Worm (Caenorhabditis elegans) whole organism, young adult: ENCODE data around the gene K02D10.4.

Experiments used
- F22D6.2 ChIP-seq: sonication (generic microtip); optimal IDR thresholded peaks from 2 replicates; lab custom pipeline; 2016; ENCODE audit warnings: mild to moderate bottlenecking, missing genetic modification characterization, missing compliant biosample characterization
- F33H1.4 ChIP-seq: fragments of 200-800 bp; sonication (Bioruptor generic); IDR thresholded peaks from 2 replicates; pipeline ENCODE4 v1.3.6; 2022; ENCODE audit warnings: missing genetic modification reagents, missing genetic modification characterization, missing compliant biosample characterization
- F57C9.4 ChIP-seq: sonication (generic microtip); optimal IDR thresholded peaks from 2 replicates; lab custom pipeline; 2017; ENCODE audit warnings: mild to moderate bottlenecking, missing genetic modification characterization, missing compliant biosample characterization
- Y67H2A.10 ChIP-seq: fragments of 200-800 bp; sonication (Bioruptor generic); conservative IDR thresholded peaks from 2 replicates; pipeline ENCODE4 v1.3.6; 2022; ENCODE audit warnings: missing genetic modification reagents, missing genetic modification characterization, missing compliant biosample characterization
- Y95B8A.8 ChIP-seq: fragments of 200-800 bp; sonication (Bioruptor generic); IDR thresholded peaks from 2 replicates; pipeline ENCODE4 v1.3.6; 2022; ENCODE audit warnings: missing genetic modification reagents, missing genetic modification characterization, missing compliant biosample characterization
- ZK185.1 ChIP-seq: sonication (generic microtip); optimal IDR thresholded peaks from 2 replicates; lab custom pipeline; 2016; ENCODE audit warnings: mild to moderate bottlenecking, missing genetic modification characterization, missing compliant biosample characterization; ENCODE audit not compliant: poor library complexity, severe bottlenecking
- akir-1 ChIP-seq: fragments of 200-800 bp; sonication (Bioruptor generic); optimal IDR thresholded peaks from 2 replicates; lab custom pipeline; 2018; ENCODE audit warnings: mild to moderate bottlenecking, missing genetic modification characterization, moderate library complexity, missing compliant biosample characterization
- aptf-2 ChIP-seq: fragments of 200-800 bp; sonication (Bioruptor generic); conservative IDR thresholded peaks from 2 replicates; pipeline ENCODE4 v1.3.6; 2022; ENCODE audit warnings: missing genetic modification reagents, missing genetic modification characterization, missing compliant biosample characterization
- aptf-3 ChIP-seq: fragments of 200-800 bp; sonication (Bioruptor generic); IDR thresholded peaks from 2 replicates; pipeline ENCODE4 v1.3.6; 2022; ENCODE audit warnings: missing genetic modification characterization, missing compliant biosample characterization
- atf-7 ChIP-seq: sonication (generic microtip); optimal IDR thresholded peaks from 2 replicates; lab custom pipeline; 2017; ENCODE audit warnings: mild to moderate bottlenecking, missing genetic modification characterization, missing compliant biosample characterization
- attf-3 ChIP-seq: fragments of 200-800 bp; sonication (Bioruptor generic); conservative IDR thresholded peaks from 2 replicates; pipeline ENCODE4 v1.3.6; 2022; ENCODE audit warnings: missing genetic modification reagents, missing genetic modification characterization, missing compliant biosample characterization
- attf-5 ChIP-seq: fragments of 200-800 bp; sonication (Bioruptor generic); optimal IDR thresholded peaks from 2 replicates; lab custom pipeline; 2018; ENCODE audit warnings: mild to moderate bottlenecking, missing genetic modification characterization, missing compliant biosample characterization
- cebp-1 ChIP-seq, 2 experiments: fragments of 200-800 bp in 1 of 2; sonication (Bioruptor generic) in 1 of 2; sonication (generic microtip) in 1 of 2; IDR thresholded peaks in 1 of 2; optimal IDR thresholded peaks in 1 of 2; 2 replicates each; pipeline versions ENCODE4 v1.3.6 to Lab custom; 2017 to 2022; ENCODE audit warnings: missing compliant biosample characterization in 2 of 2, missing genetic modification characterization in 2 of 2, mild to moderate bottlenecking in 1 of 2, missing genetic modification reagents in 1 of 2, moderate library complexity in 1 of 2
- ceh-100 ChIP-seq: fragments of 200-800 bp; sonication (Bioruptor generic); IDR thresholded peaks from 2 replicates; pipeline ENCODE4 v1.3.6; 2022; ENCODE audit warnings: missing genetic modification reagents, missing genetic modification characterization, missing compliant biosample characterization
- ceh-27 ChIP-seq: fragments of 200-800 bp; sonication (Bioruptor generic); optimal IDR thresholded peaks from 2 replicates; lab custom pipeline; 2018; ENCODE audit warnings: mild to moderate bottlenecking, missing genetic modification characterization, moderate library complexity, missing compliant biosample characterization
- ceh-91 ChIP-seq: fragments of 200-800 bp; sonication (Bioruptor generic); IDR thresholded peaks from 2 replicates; pipeline ENCODE4 v1.3.6; 2022; ENCODE audit warnings: missing genetic modification reagents, missing genetic modification characterization, missing compliant biosample characterization
- die-1 ChIP-seq: sonication (generic microtip); optimal IDR thresholded peaks from 2 replicates; lab custom pipeline; 2016; ENCODE audit warnings: missing genotype, mild to moderate bottlenecking, missing genetic modification characterization, missing compliant biosample characterization
- ekl-4 ChIP-seq: fragments of 200-800 bp; sonication (Bioruptor generic); IDR thresholded peaks from 2 replicates; pipeline ENCODE4 v1.3.6; 2022; ENCODE audit warnings: missing genetic modification reagents, missing genetic modification characterization, missing compliant biosample characterization
- gei-17 ChIP-seq: fragments of 200-800 bp; sonication (Bioruptor generic); optimal IDR thresholded peaks from 2 replicates; lab custom pipeline; 2018; ENCODE audit warnings: mild to moderate bottlenecking, missing genetic modification characterization, missing compliant biosample characterization
- him-1 ChIP-seq: sonication (generic microtip); optimal IDR thresholded peaks from 2 replicates; lab custom pipeline; 2016; ENCODE audit warnings: missing genotype, missing genetic modification reagents, missing genetic modification characterization, missing compliant biosample characterization
- hmg-1.2 ChIP-seq: fragments of 200-800 bp; sonication (Bioruptor generic); IDR thresholded peaks from 2 replicates; pipeline ENCODE4 v1.3.6; 2022; ENCODE audit warnings: missing genetic modification reagents, missing genetic modification characterization, missing compliant biosample characterization
- hmg-20 ChIP-seq: fragments of 200-800 bp; sonication (Bioruptor generic); IDR thresholded peaks from 2 replicates; pipeline ENCODE4 v1.3.6; 2022; ENCODE audit warnings: missing genetic modification reagents, missing genetic modification characterization, missing compliant biosample characterization
- hrde-1 ChIP-seq: sonication (generic microtip); optimal IDR thresholded peaks from 2 replicates; lab custom pipeline; 2016; ENCODE audit warnings: missing genetic modification characterization, mild to moderate bottlenecking, missing compliant biosample characterization, moderate library complexity, missing genotype, missing genetic modification reagents, borderline replicate concordance
- lag-1 ChIP-seq: fragments of 200-800 bp; sonication (Bioruptor generic); IDR thresholded peaks from 2 replicates; pipeline ENCODE4 v1.3.6; 2022; ENCODE audit warnings: missing genetic modification reagents, missing genetic modification characterization, missing compliant biosample characterization
- let-526 ChIP-seq: fragments of 200-800 bp; sonication (Bioruptor generic); IDR thresholded peaks from 2 replicates; pipeline ENCODE4 v1.3.6; 2022; ENCODE audit warnings: missing genetic modification reagents, missing genetic modification characterization, missing compliant biosample characterization
- let-607 ChIP-seq, 2 experiments: fragments of 200-800 bp in 1 of 2; sonication (Bioruptor generic) in 1 of 2; sonication (generic microtip) in 1 of 2; optimal IDR thresholded peaks; 2 replicates each; lab custom pipeline; 2016 to 2018; ENCODE audit warnings: mild to moderate bottlenecking in 2 of 2, missing compliant biosample characterization in 2 of 2, missing genetic modification characterization in 2 of 2, moderate library complexity in 2 of 2, missing genotype in 1 of 2
- lin-40 ChIP-seq: sonication (generic microtip); optimal IDR thresholded peaks from 2 replicates; lab custom pipeline; 2016; ENCODE audit warnings: missing genetic modification characterization, mild to moderate bottlenecking, missing compliant biosample characterization, missing genotype, missing genetic modification reagents
- lin-54 ChIP-seq: fragments of 200-800 bp; sonication (Bioruptor generic); optimal IDR thresholded peaks from 2 replicates; lab custom pipeline; 2018; ENCODE audit warnings: mild to moderate bottlenecking, missing genetic modification characterization, missing compliant biosample characterization
- madf-6 ChIP-seq: fragments of 200-800 bp; sonication (Bioruptor generic); IDR thresholded peaks from 2 replicates; pipeline ENCODE4 v1.3.6; 2022; ENCODE audit warnings: missing genetic modification reagents, missing genetic modification characterization, missing compliant biosample characterization
- madf-8 ChIP-seq: fragments of 200-800 bp; sonication (Bioruptor generic); conservative IDR thresholded peaks from 2 replicates; pipeline ENCODE4 v1.3.6; 2022; ENCODE audit warnings: missing genetic modification reagents, missing genetic modification characterization, missing compliant biosample characterization
- nhr-120 ChIP-seq: fragments of 200-800 bp; sonication (Bioruptor generic); IDR thresholded peaks from 2 replicates; pipeline ENCODE4 v1.3.6; 2022; ENCODE audit warnings: missing genetic modification characterization, missing compliant biosample characterization
- nhr-80 ChIP-seq: sonication (generic microtip); optimal IDR thresholded peaks from 2 replicates; lab custom pipeline; 2016; ENCODE audit warnings: missing genetic modification characterization, missing compliant biosample characterization
- pbrm-1 ChIP-seq: fragments of 200-800 bp; sonication (Bioruptor generic); IDR thresholded peaks from 2 replicates; pipeline ENCODE4 v1.3.6; 2022; ENCODE audit warnings: missing genetic modification reagents, missing genetic modification characterization, missing compliant biosample characterization
- rcor-1 ChIP-seq: fragments of 200-800 bp; sonication (Bioruptor generic); IDR thresholded peaks from 2 replicates; pipeline ENCODE4 v1.3.6; 2022; ENCODE audit warnings: missing genetic modification reagents, missing genetic modification characterization, missing compliant biosample characterization
- rec-8 ChIP-seq, 2 experiments: sonication (generic microtip); optimal IDR thresholded peaks; 2 replicates each; lab custom pipeline; 2016; ENCODE audit warnings: mild to moderate bottlenecking in 2 of 2, missing genetic modification characterization in 2 of 2, missing genetic modification reagents in 2 of 2, missing genotype in 2 of 2, missing biosample characterization in 1 of 2, missing compliant biosample characterization in 1 of 2, moderate library complexity in 1 of 2
- sea-2 ChIP-seq: fragments of 200-800 bp; sonication (Bioruptor generic); IDR thresholded peaks from 2 replicates; pipeline ENCODE4 v1.3.6; 2022; ENCODE audit warnings: missing genetic modification characterization, missing compliant biosample characterization
- snpc-1.3 ChIP-seq: sonication (generic microtip); optimal IDR thresholded peaks from 2 replicates; lab custom pipeline; 2017; ENCODE audit warnings: missing genetic modification characterization, mild to moderate bottlenecking, missing compliant biosample characterization, antibody characterized with exemption, moderate library complexity, missing genotype, missing genetic modification reagents; ENCODE audit not compliant: insufficient read depth
- tbp1 ChIP-seq: fragments of 200-800 bp; sonication (Bioruptor generic); optimal IDR thresholded peaks from 2 replicates; lab custom pipeline; 2018; ENCODE audit warnings: mild to moderate bottlenecking, missing genetic modification characterization, missing compliant biosample characterization
- unc-130 ChIP-seq: sonication (generic microtip); optimal IDR thresholded peaks from 2 replicates; lab custom pipeline; 2016; ENCODE audit warnings: missing genetic modification reagents, missing genetic modification characterization, missing compliant biosample characterization
- unc-62 ChIP-seq: fragments of 150-350 bp; optimal IDR thresholded peaks from 2 replicates; lab custom pipeline; 2014; ENCODE audit warnings: missing biosample characterization, missing genetic modification reagents, missing genetic modification characterization
- zfh-2 ChIP-seq: fragments of 200-800 bp; sonication (Bioruptor generic); conservative IDR thresholded peaks from 2 replicates; pipeline ENCODE4 v1.3.6; 2022; ENCODE audit warnings: missing genetic modification reagents, missing genetic modification characterization, missing compliant biosample characterization
- zim-3 ChIP-seq: sonication (generic microtip); optimal IDR thresholded peaks from 2 replicates; lab custom pipeline; 2017; ENCODE audit warnings: mild to moderate bottlenecking, missing genetic modification characterization, moderate library complexity, missing compliant biosample characterization
- ztf-18 ChIP-seq: sonication (generic microtip); optimal IDR thresholded peaks from 2 replicates; lab custom pipeline; 2016; ENCODE audit warnings: missing genotype, mild to moderate bottlenecking, missing genetic modification characterization, missing compliant biosample characterization
- ztf-26 ChIP-seq: sonication (generic microtip); optimal IDR thresholded peaks from 2 replicates; lab custom pipeline; 2017; ENCODE audit warnings: missing genetic modification characterization, missing compliant biosample characterization
- ztf-28 ChIP-seq: fragments of 200-800 bp; sonication (Bioruptor generic); IDR thresholded peaks from 2 replicates; pipeline ENCODE4 v1.3.6; 2022; ENCODE audit warnings: missing genetic modification reagents, missing genetic modification characterization, missing compliant biosample characterization

K02D10.4 gene

ce11 chrIII:8785426-8785825 lies 5.6 kb upstream of the K02D10.4 start (continued):
- TF ChIP-seq lag-1 (GFP tag; lab: Robert Waterston, UW), result no peak
- TF ChIP-seq ZK185.1, result no peak
- no peak for TF ChIP-seq ztf-26 (tag; lab: Kevin White, UChicago)
- TF ChIP-seq hrde-1, result no peak
- TF ChIP-seq let-526 (GFP tag; lab: Robert Waterston, UW), result 0 out of 2 replicates have a peak, but pooled peaks have one; percentile 31
- TF ChIP-seq gei-17 (GFP tag; lab: Kevin White, UChicago), result no peak
- TF ChIP-seq nhr-80 (tag; lab: Kevin White, UChicago), result peak; percentile 69
- TF ChIP-seq pbrm-1 (GFP tag; lab: Robert Waterston, UW), result no peak
- TF ChIP-seq attf-5, result peak; percentile 61
- TF ChIP-seq madf-8 (GFP tag; lab: Robert Waterston, UW), result no peak
- no peak for TF ChIP-seq ztf-28 (GFP tag; lab: Robert Waterston, UW)
- no peak for TF ChIP-seq Y95B8A.8 (GFP tag; lab: Robert Waterston, UW)
- no peak for TF ChIP-seq F33H1.4 (GFP tag; lab: Robert Waterston, UW)
- TF ChIP-seq cebp-1 (GFP tag; IDR thresholded peaks at IDR 0.05; lab: Robert Waterston, UW), result no peak; the same call in 1 of the 2 replicates
- peak; percentile 75 for TF ChIP-seq cebp-1 (tag; optimal IDR thresholded peaks at IDR 0.05; lab: Kevin White, UChicago)
- no peak for TF ChIP-seq lin-54
- TF ChIP-seq him-1 (tag; lab: Kevin White, UChicago), result no peak
- TF ChIP-seq rec-8 (tag; optimal IDR thresholded peaks at IDR 0.05; lab: Kevin White, UChicago), result no peak
- no peak for TF ChIP-seq snpc-1.3
- TF ChIP-seq hmg-1.2 (GFP tag; lab: Robert Waterston, UW), result peak; percentile 51; the same call in 1 of the 2 replicates
- TF ChIP-seq Y67H2A.10 (GFP tag; lab: Robert Waterston, UW), result no peak
- TF ChIP-seq aptf-3 (GFP tag; lab: Robert Waterston, UW), result no peak
- no peak for TF ChIP-seq akir-1
- no peak for TF ChIP-seq die-1 (tag; lab: Kevin White, UChicago)
- TF ChIP-seq hmg-20, result no peak
- no peak for TF ChIP-seq sea-2 (GFP tag; lab: Robert Waterston, UW)
- TF ChIP-seq ztf-18 (tag; lab: Kevin White, UChicago), result peak; percentile 1
- TF ChIP-seq, all 124 proteins: peak for 18

DNA sequence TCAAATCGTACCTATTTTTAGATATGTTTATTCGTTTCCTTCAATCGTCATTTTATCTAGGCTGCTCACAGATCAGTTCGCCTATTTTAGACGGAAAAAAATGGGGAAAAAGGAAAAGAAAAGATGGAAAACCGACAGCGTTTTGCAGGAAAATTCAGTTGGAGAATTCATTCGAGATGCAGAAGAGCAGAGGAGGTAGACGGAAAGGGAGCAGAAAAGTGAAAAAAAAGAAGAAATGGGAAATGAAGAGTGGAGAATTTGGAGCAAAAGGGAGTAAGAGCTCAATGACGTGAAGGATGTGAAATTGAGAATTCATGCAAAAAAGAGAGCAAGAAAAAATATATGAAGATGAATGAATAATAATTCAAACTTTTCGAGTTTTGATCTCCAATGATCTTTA lies 4.7 kb upstream of the K02D10.4 start:
- TF ChIP-seq F57C9.4 (tag; lab: Kevin White, UChicago) (no peak), akir-1 (no peak), rec-8 (tag; optimal IDR thresholded peaks at IDR 0.05; lab: Kevin White, UChicago) (no peak), nhr-120 (GFP tag; lab: Robert Waterston, UW) (no peak), ceh-91 (GFP tag; lab: Robert Waterston, UW) (no peak), rcor-1 (GFP tag; lab: Robert Waterston, UW) (no peak), ceh-100 (GFP tag; lab: Robert Waterston, UW) (no peak), unc-130 (no peak), hrde-1 (no peak)

- TF ChIP-seq atf-7 (tag; lab: Kevin White, UChicago) (peak; percentile 47), lin-40 (tag; lab: Kevin White, UChicago) (peak; percentile 44), let-607 (tag; optimal IDR thresholded peaks at IDR 0.05; lab: Kevin White, UChicago) (peak in 1 of 2 experiments; percentile 37), unc-62 (GFP tag; lab: Kevin White, UChicago) (peak; percentile 44), hmg-20 (no peak), aptf-2 (no peak), ceh-91 (GFP tag; lab: Robert Waterston, UW) (no peak), ekl-4 (GFP tag; lab: Robert Waterston, UW) (no peak), pbrm-1 (GFP tag; lab: Robert Waterston, UW) (no peak), ceh-27 (GFP tag; lab: Kevin White, UChicago) (no peak), F22D6.2 (tag; lab: Kevin White, UChicago) (peak; percentile 7), zim-3 (tag; lab: Kevin White, UChicago) (no peak), attf-5 (peak; percentile 49), madf-6 (GFP tag; lab: Robert Waterston, UW) (no peak), zfh-2 (GFP tag; lab: Robert Waterston, UW) (no peak), attf-3 (GFP tag; lab: Robert Waterston, UW) (no peak), aptf-3 (GFP tag; lab: Robert Waterston, UW) (no peak), tbp1 (GFP tag; lab: Kevin White, UChicago) (peak; percentile 25), die-1 (tag; lab: Kevin White, UChicago) (peak; percentile 44)
Observed at ce11 chrIII:8782744-8783143, 2.9 kb upstream of the K02D10.4 start.
